Worm (Caenorhabditis elegans) whole organism, early embryonic: ENCODE results near the gene kcc-3.
"Not testable (repeated sequence)": the region's sequence is repeated elsewhere in the genome, so short reads cannot be mapped to it uniquely, and the experiment has no call there.

Experiments used
- B0310.2 ChIP-seq: sonication (generic microtip); optimal IDR thresholded peaks from 2 replicates; lab custom pipeline; 2016; ENCODE audit warnings: mild to moderate bottlenecking, missing genetic modification characterization, missing compliant biosample characterization
- F13C5.2 ChIP-seq: sonication (generic microtip); optimal IDR thresholded peaks from 2 replicates; lab custom pipeline; 2017; ENCODE audit warnings: mild to moderate bottlenecking, missing genetic modification characterization, inconsistent platforms, missing compliant biosample characterization
- aly-1 ChIP-seq: sonication (generic microtip); optimal IDR thresholded peaks from 2 replicates; lab custom pipeline; 2016; ENCODE audit warnings: missing genetic modification characterization, missing compliant biosample characterization
- ama-1 ChIP-seq: fragments of 150-350 bp; optimal IDR thresholded peaks from 2 replicates; lab custom pipeline; 2014
- ceh-13 ChIP-seq: fragments of 200-800 bp; sonication (Bioruptor generic); optimal IDR thresholded peaks from 2 replicates; lab custom pipeline; 2018; ENCODE audit warnings: mild to moderate bottlenecking, missing genetic modification characterization, missing compliant biosample characterization
- ceh-36 ChIP-seq: sonication (generic microtip); optimal IDR thresholded peaks from 2 replicates; lab custom pipeline; 2016; ENCODE audit warnings: missing genetic modification characterization, inconsistent platforms, missing compliant biosample characterization
- ets-7 ChIP-seq: sonication (generic microtip); optimal IDR thresholded peaks from 2 replicates; lab custom pipeline; 2016; ENCODE audit warnings: missing genotype, missing genetic modification characterization, missing compliant biosample characterization
- flt-1 ChIP-seq: fragments of 200-800 bp; sonication (Bioruptor generic); IDR thresholded peaks from 2 replicates; pipeline ENCODE4 v1.3.6; 2022; ENCODE audit warnings: missing genetic modification characterization, missing compliant biosample characterization
- hmbx-1 ChIP-seq: sonication (generic microtip); optimal IDR thresholded peaks from 2 replicates; lab custom pipeline; 2016; ENCODE audit warnings: mild to moderate bottlenecking, missing genetic modification characterization, missing compliant biosample characterization
- hmg-4 ChIP-seq: fragments of 200-800 bp; sonication (Bioruptor generic); optimal IDR thresholded peaks from 2 replicates; lab custom pipeline; 2018; ENCODE audit warnings: mild to moderate bottlenecking, missing genetic modification characterization, missing compliant biosample characterization
- hnd-1 ChIP-seq: sonication (generic microtip); optimal IDR thresholded peaks from 2 replicates; lab custom pipeline; 2016; ENCODE audit warnings: missing genetic modification characterization, missing compliant biosample characterization
- pes-1 ChIP-seq: fragments of 200-800 bp; sonication (Bioruptor generic); IDR thresholded peaks from 2 replicates; pipeline ENCODE4 v1.3.6; 2022; ENCODE audit warnings: missing genetic modification reagents, missing genetic modification characterization, missing compliant biosample characterization
- scrt-1 ChIP-seq: fragments of 200-800 bp; sonication (Bioruptor generic); IDR thresholded peaks from 2 replicates; pipeline ENCODE4 v1.3.6; 2022; ENCODE audit warnings: missing genetic modification characterization, missing compliant biosample characterization
- sea-1 ChIP-seq: fragments of 200-800 bp; sonication (Bioruptor generic); conservative IDR thresholded peaks from 2 replicates; pipeline ENCODE4 v1.3.6; 2022; ENCODE audit warnings: missing genetic modification characterization, missing compliant biosample characterization
- tbx-11 ChIP-seq: fragments of 200-800 bp; sonication (Bioruptor generic); IDR thresholded peaks from 2 replicates; pipeline ENCODE4 v1.3.6; 2022; ENCODE audit warnings: missing genetic modification characterization, missing compliant biosample characterization
- tbx-37 ChIP-seq: fragments of 200-800 bp; sonication (Bioruptor generic); conservative IDR thresholded peaks from 2 replicates; pipeline ENCODE4 v1.3.6; 2022; ENCODE audit warnings: missing genetic modification reagents, missing genetic modification characterization, missing compliant biosample characterization
- tra-4 ChIP-seq: sonication (generic microtip); optimal IDR thresholded peaks from 2 replicates; lab custom pipeline; 2017; ENCODE audit warnings: missing genetic modification characterization, missing compliant biosample characterization

The kcc-3 gene

DNA sequence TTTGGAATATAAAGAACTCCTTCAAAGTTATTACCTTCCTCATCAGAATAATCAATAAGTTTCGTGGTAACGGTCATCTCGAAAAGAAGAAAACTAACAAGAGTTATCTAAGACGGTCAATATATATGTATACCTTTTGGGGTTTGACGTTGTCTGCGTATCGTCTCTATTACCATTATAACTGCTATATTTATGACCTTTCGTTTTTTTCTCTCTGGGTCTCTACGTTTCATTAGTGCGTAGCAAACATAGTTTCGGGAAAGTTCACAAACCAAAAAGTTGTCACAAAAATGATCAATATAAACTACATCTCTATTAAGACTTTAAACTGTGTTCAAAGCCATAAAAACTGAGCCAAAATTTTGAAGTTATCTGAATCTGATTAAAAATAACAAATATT, 23.1 kb upstream of the kcc-3 start, which contains the start of gene D1022.4:
Gene D1022.4, minus strand, starts transcription at position 83 of the 400 bp plus-strand sequence.
- TF ChIP-seq hmg-4 = no peak

DNA sequence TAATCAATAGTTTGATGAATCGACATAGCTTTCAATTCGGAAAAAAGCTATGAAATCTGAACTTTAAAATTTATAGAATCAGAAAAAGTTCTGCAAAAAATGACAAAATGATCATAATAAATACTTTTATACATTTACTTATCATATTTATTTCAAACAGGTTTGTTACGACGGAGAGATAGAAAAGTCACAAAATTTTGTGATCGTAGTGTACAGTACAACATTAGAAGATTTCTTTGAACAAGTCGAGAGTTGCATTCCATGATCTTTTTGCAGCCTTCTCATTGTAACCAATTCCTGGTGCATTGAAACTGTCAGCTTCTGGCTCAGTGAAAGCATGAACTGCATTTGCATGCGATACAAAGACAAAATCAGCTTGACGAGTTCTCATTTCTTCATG, 22.1 kb upstream of the kcc-3 start, which contains the start of gene D1022.3:
Gene D1022.3, minus strand, starts transcription at position 101 of the 400 bp plus-strand sequence.
- TF ChIP-seq tra-4 = no peak
- TF ChIP-seq ceh-13 = no peak
- TF ChIP-seq B0310.2 (tag; lab: Kevin White, UChicago) = no peak
- no peak for TF ChIP-seq scrt-1 (GFP tag; lab: Robert Waterston, UW)
- TF ChIP-seq ets-7 = no peak
- no peak for TF ChIP-seq F13C5.2 (tag; lab: Kevin White, UChicago)
- TF ChIP-seq flt-1 = no peak
- no peak for TF ChIP-seq sea-1 (GFP tag; lab: Robert Waterston, UW)
- no peak for TF ChIP-seq ceh-36 (tag; lab: Kevin White, UChicago)
- no peak for TF ChIP-seq ama-1
- no peak for TF ChIP-seq pes-1 (GFP tag; lab: Robert Waterston, UW)
- no peak for TF ChIP-seq hmbx-1 (tag; lab: Kevin White, UChicago)
- TF ChIP-seq hnd-1 (tag; lab: Kevin White, UChicago) = no peak
- no peak for TF ChIP-seq aly-1 (tag; lab: Kevin White, UChicago)
- TF ChIP-seq hmg-4 = no peak
- no peak for TF ChIP-seq tbx-37
- TF ChIP-seq tbx-11 (GFP tag; lab: Robert Waterston, UW) = no peak

DNA sequence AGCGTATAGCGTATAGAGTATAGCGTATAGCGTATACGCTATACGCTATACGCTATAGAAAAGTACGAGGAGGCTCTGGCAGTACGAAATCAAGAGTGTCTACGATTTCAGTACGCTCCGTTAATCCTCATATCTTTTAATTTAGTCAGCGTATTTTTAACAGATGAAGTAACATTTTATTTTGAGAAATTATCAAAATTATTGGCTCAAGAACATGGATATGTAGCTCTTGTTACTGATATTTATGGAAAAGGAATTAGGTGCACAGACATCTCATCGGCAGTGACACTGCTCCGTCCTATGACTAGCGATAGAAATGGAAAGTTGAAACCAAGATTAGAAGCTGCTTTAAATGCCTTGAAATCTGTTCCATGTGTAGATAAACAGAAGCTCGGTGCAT, 876 bp upstream of the kcc-3 start, which contains the start of gene K02A2.1:
Gene K02A2.1, plus strand, starts transcription at position 301 of the 400 bp plus-strand sequence.
- not testable (repeated sequence) for TF ChIP-seq hnd-1 (tag; lab: Kevin White, UChicago); ceh-36 (tag; lab: Kevin White, UChicago); ets-7

DNA sequence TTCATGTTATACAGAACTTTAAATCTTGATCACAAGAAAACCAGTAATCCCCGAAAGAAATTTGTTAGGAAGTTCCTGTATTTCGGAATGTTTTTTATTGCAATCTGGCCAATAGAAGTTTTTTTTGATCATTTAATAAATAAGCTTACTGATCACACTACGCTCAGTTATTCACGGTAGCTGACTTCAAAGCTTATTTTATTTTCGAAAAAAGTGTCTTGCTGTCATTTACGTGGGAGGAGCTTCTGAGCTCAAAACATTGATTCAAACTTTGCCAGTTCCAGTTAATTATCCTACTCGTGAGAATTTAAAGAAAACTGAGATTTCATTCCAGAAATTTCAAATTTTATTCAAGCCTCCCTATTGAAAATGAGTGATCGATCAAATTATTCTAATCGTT, 1.8 kb downstream of the kcc-3 start, which contains the start of gene srd-54:
Gene srd-54, plus strand, starts transcription at position 301 of the 400 bp plus-strand sequence.
- TF ChIP-seq aly-1 (tag; lab: Kevin White, UChicago) (no peak), pes-1 (GFP tag; lab: Robert Waterston, UW) (no peak), ceh-36 (tag; lab: Kevin White, UChicago) (no peak), ets-7 (no peak), tbx-37 (no peak), F13C5.2 (tag; lab: Kevin White, UChicago) (no peak), ama-1 (no peak), hnd-1 (tag; lab: Kevin White, UChicago) (no peak), tbx-11 (GFP tag; lab: Robert Waterston, UW) (no peak), sea-1 (GFP tag; lab: Robert Waterston, UW) (no peak), ceh-13 (no peak), hmbx-1 (tag; lab: Kevin White, UChicago) (no peak)

DNA sequence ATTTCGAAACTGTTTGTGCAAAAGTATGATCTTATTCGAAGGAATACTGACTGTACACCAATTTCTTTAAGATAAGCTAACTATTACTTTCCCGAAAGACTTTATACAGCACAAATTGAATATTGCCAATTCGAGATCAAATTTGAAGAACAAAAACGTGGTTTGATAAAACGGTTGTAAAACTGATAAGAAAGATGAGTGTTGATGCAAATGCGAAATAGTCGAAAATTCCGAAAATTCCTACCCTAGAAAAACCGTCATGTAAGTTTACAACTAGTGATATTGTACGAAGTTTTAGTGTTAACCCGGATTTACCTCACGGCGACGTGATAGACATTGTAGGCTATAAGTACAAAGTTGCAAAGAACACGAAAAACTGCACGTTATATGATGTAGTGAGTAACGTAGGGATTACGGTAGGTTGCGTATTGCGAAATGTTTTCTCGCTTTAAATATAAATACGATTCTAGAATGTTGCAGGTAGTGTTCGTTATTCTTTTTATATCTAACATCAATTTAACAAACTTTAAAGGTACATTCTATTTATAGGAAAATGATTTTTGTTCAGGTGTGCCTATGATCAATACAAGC, 13.2 kb downstream of the kcc-3 start:
- TF ChIP-seq tbx-11 (GFP tag; lab: Robert Waterston, UW) (no peak), hnd-1 (tag; lab: Kevin White, UChicago) (no peak), B0310.2 (tag; lab: Kevin White, UChicago) (no peak), ets-7 (no peak), ceh-13 (no peak), sea-1 (GFP tag; lab: Robert Waterston, UW) (no peak), F13C5.2 (tag; lab: Kevin White, UChicago) (no peak), ama-1 (no peak), flt-1 (no peak), ceh-36 (tag; lab: Kevin White, UChicago) (no peak), tra-4 (no peak), pes-1 (GFP tag; lab: Robert Waterston, UW) (no peak), scrt-1 (GFP tag; lab: Robert Waterston, UW) (no peak), aly-1 (tag; lab: Kevin White, UChicago) (no peak), tbx-37 (no peak), hmbx-1 (tag; lab: Kevin White, UChicago) (no peak)

DNA sequence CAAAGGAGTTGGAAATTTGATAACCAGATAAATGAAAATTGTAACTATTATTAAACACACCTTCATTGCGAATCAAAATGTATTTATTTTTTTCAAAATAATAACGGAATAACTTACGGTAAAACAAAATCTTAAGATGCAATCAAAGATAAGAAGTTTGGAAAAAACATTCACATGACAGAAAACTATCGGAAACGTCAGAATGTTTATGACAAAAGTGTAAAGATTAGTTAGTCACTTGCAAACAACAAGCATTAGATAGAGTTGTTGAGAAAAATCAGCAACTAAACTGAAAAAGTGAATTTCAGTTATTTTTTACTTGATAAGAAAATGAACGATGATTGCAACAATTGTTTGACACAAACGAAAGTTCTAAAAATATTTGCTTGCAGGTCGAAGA, 13.9 kb downstream of the kcc-3 start:
- TF ChIP-seq scrt-1 (GFP tag; lab: Robert Waterston, UW) (no peak), ceh-36 (tag; lab: Kevin White, UChicago) (no peak), tbx-37 (no peak), hmg-4 (no peak), tbx-11 (GFP tag; lab: Robert Waterston, UW) (no peak), F13C5.2 (tag; lab: Kevin White, UChicago) (no peak), ets-7 (no peak), hmbx-1 (tag; lab: Kevin White, UChicago) (no peak), B0310.2 (tag; lab: Kevin White, UChicago) (no peak), tra-4 (no peak), hnd-1 (tag; lab: Kevin White, UChicago) (no peak), aly-1 (tag; lab: Kevin White, UChicago) (no peak), sea-1 (GFP tag; lab: Robert Waterston, UW) (no peak), flt-1 (no peak), pes-1 (GFP tag; lab: Robert Waterston, UW) (no peak), ama-1 (no peak)

DNA sequence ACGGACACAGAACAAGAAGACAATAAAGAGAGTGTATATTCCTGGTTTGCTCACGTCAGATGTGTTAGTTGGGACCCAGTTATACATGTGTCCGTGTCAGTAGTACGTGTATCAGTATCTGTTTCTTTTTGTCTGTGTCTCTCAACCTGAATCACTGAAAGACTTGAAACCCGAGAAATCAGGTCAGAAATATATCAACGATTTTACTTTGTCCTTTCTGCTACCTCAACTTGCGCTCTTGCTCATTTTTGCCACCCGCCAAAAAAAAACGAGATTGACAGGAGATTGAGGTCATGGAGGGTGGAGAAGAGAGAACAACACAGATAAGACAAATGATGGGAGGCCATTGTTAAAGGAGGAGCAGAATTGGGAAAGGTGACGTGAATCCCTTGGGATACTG, 14.5 kb downstream of the kcc-3 start:
- TF ChIP-seq ets-7 (no peak), scrt-1 (GFP tag; lab: Robert Waterston, UW) (no peak), F13C5.2 (tag; lab: Kevin White, UChicago) (no peak), hnd-1 (tag; lab: Kevin White, UChicago) (no peak), B0310.2 (tag; lab: Kevin White, UChicago) (no peak), aly-1 (tag; lab: Kevin White, UChicago) (no peak), sea-1 (GFP tag; lab: Robert Waterston, UW) (no peak), hmbx-1 (tag; lab: Kevin White, UChicago) (no peak), ceh-36 (tag; lab: Kevin White, UChicago) (no peak), hmg-4 (no peak), ceh-13 (no peak), tbx-37 (no peak), flt-1 (no peak), ama-1 (no peak), pes-1 (GFP tag; lab: Robert Waterston, UW) (no peak), tbx-11 (GFP tag; lab: Robert Waterston, UW) (no peak), tra-4 (no peak)
